Fruit fly (Drosophila melanogaster): ENCODE data around the gene CG8461.
A peak's percentile ranks its signal among the peaks of the same experiment; 100 is the strongest.

Gene CG8461

dm6 chr3R:14479623-14480194, 33.7 kb downstream of the CG8461 start (continued):
- TF ChIP-seq vnd (GFP tag; IDR thresholded peaks at IDR 0.05; ENCODE audit: partially characterized antibody) (no peak), Kr (GFP tag; optimal IDR thresholded peaks at IDR 0.05) (no peak), Aef1 (GFP tag; IDR thresholded peaks at IDR 0.05) (no peak), toy (GFP tag; IDR thresholded peaks at IDR 0.05) (no peak), psq (GFP tag; optimal IDR thresholded peaks at IDR 0.05) (no peak), crc (GFP tag; optimal IDR thresholded peaks at IDR 0.05) (no peak), Eip74EF (GFP tag; optimal IDR thresholded peaks at IDR 0.05) (peak in 1 of 2 experiments; percentile 66), CG17612 (GFP tag; IDR thresholded peaks at IDR 0.05) (no peak), CG1792 (GFP tag; optimal IDR thresholded peaks at IDR 0.05) (no peak), scrt (GFP tag; optimal IDR thresholded peaks at IDR 0.05) (no peak), MESR4 (GFP tag; optimal IDR thresholded peaks at IDR 0.05) (no peak), Hr3 (GFP tag; optimal IDR thresholded peaks at IDR 0.05) (no peak), amos (GFP tag; IDR thresholded peaks at IDR 0.05; ENCODE audit: partially characterized antibody) (no peak), tio (GFP tag; optimal IDR thresholded peaks at IDR 0.05) (no peak), CG3995 (GFP tag; optimal IDR thresholded peaks at IDR 0.05) (no peak), ranshi (GFP tag; IDR thresholded peaks at IDR 0.05) (no peak), zen2 (GFP tag; IDR thresholded peaks at IDR 0.05; ENCODE audit: partially characterized antibody) (no peak), gfzf (GFP tag; optimal IDR thresholded peaks at IDR 0.05) (no peak), CG10979 (tag; optimal IDR thresholded peaks at IDR 0.05) (no peak), odd (GFP tag; optimal IDR thresholded peaks at IDR 0.05) (peak; percentile 43), CG10565 (GFP tag; optimal IDR thresholded peaks at IDR 0.05) (no peak), Mrtf (GFP tag; IDR thresholded peaks at IDR 0.05) (no peak), prd (optimal IDR thresholded peaks at IDR 0.05) (no peak), prd (GFP tag; IDR thresholded peaks at IDR 0.05) (no peak), Asciz (GFP tag; optimal IDR thresholded peaks at IDR 0.05) (peak; percentile 32), tna (GFP tag; IDR thresholded peaks at IDR 0.05; ENCODE audit: partially characterized antibody) (no peak), CG15514 (GFP tag; optimal IDR thresholded peaks at IDR 0.05) (peak; percentile 48), Jarid2 (GFP tag; optimal IDR thresholded peaks at IDR 0.05) (no peak), CG11093 (GFP tag; IDR thresholded peaks at IDR 0.05) (no peak), Poxn (GFP tag; IDR thresholded peaks at IDR 0.05) (no peak), Hmr (GFP tag; optimal IDR thresholded peaks at IDR 0.05) (peak; percentile 69), CG2889 (GFP tag; IDR thresholded peaks at IDR 0.05) (no peak), CG11695 (GFP tag; IDR thresholded peaks at IDR 0.05) (peak; percentile 25; the same call in 1 of the 3 replicates), CG12236 (GFP tag; optimal IDR thresholded peaks at IDR 0.05) (no peak), gcm2 (GFP tag; optimal IDR thresholded peaks at IDR 0.05) (no peak), Pdp1 (GFP tag; optimal IDR thresholded peaks at IDR 0.05) (no peak), CG12299 (tag; optimal IDR thresholded peaks at IDR 0.05) (peak; percentile 6), HmgZ (tag; optimal IDR thresholded peaks at IDR 0.05) (no peak), nom (GFP tag; optimal IDR thresholded peaks at IDR 0.05) (no peak), CG12219 (GFP tag; optimal IDR thresholded peaks at IDR 0.05) (peak; percentile 15), exex (tag; optimal IDR thresholded peaks at IDR 0.05) (no peak), CG12942 (GFP tag; optimal IDR thresholded peaks at IDR 0.05) (no peak), CG2129 (GFP tag; IDR thresholded peaks at IDR 0.05; ENCODE audit: partially characterized antibody) (no peak), CG18619 (GFP tag; optimal IDR thresholded peaks at IDR 0.05) (peak; percentile 18), Optix (GFP tag; IDR thresholded peaks at IDR 0.05) (no peak), vvl (GFP tag; IDR thresholded peaks at IDR 0.05) (peak; percentile 34; the same call in 1 of the 2 replicates), CG7556 (GFP tag; optimal IDR thresholded peaks at IDR 0.05) (no peak), HLH4C (GFP tag; IDR thresholded peaks at IDR 0.05; ENCODE audit: partially characterized antibody) (no peak), CG4404 (GFP tag; IDR thresholded peaks at IDR 0.05) (no peak), CG10654 (GFP tag; optimal IDR thresholded peaks at IDR 0.05) (no peak)
